Worm (Caenorhabditis elegans): ENCODE measurements around the gene sox-4.

sox-4 gene

DNA sequence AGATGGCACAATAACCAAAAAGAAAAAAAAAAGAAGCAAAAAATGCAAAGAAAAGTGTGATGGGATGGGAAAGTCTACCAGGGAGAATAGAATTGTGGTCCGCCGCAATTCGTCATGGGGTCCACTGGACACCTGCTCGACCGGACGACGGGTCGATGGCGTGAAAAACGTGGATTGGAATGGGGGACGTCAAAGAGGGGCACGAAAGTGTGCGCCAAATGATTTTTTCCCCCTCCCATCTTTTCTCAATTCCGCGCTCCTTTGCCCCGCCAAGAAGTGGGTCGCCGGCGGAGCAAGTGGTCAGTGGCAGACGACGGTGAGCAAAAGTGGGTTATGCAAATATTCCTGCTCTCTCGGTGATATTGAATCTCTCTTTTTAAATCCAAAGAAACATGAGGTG lies 40.8 kb downstream of the sox-4 start:
- TF ChIP-seq mdl-1 (tag; optimal IDR thresholded peaks at IDR 0.05) = no peak
- TF ChIP-seq alr-1 (tag; optimal IDR thresholded peaks at IDR 0.05) = no peak
- TF ChIP-seq crh-2 (tag; optimal IDR thresholded peaks at IDR 0.05) = no peak
- TF ChIP-seq nhr-6 (tag; optimal IDR thresholded peaks at IDR 0.05) = no peak

DNA sequence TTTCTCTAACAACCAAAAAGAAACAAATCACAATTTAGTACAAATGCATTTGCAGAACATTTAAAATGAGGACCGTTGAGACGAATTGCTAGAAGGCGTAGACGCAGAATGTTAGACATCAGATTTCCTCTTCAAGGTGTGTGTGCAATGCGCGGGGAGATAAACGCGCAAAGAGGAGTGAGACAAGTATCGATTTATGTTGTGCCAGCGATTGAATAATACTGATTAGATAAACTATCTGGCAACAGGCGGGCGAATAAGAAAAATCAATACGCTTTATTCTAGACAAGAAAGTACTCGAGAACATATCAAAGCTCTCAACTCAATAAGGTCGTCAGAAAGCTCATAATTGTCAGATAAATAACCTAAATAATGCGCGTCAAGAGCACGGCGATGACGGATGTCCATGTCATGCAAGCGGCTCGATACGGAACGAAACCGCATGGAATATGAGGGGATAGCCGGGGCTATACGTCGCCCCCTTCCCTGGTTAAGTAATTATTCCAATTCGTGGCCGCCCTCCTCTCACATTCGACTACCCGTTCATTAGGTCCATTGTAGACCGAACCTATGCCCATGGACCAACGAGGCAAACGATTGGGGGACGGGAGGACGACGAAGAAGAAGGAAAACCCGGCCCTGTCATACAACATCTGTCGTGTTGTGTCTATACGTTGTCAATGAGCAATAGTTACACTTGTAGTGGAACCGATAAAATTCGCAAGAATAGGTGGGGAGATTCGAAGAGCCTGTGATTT lies 41.6 kb downstream of the sox-4 start:
- TF ChIP-seq nhr-23 (tag; optimal IDR thresholded peaks at IDR 0.05) (no peak), unc-55 (GFP tag; optimal IDR thresholded peaks at IDR 0.05) (peak; percentile 28)

DNA sequence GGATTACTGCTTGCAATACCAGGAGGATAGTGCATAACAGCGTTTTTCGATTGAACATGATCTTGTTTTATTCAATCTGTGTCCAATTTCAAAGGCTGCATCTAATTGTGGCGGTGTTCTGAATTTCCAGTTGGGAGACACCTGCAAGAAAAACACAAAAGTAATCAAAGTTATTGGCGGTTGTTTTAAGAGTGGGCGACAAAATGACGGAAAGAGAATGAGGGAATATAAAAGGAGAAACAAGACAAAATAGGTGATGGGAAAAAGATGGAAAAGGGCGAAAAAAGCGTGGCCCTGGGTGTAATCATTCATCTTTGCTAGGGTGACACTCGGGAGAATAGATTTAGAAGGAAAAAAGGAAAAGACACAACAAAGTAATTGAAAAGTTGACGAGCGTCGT lies 43.0 kb downstream of the sox-4 start, which contains the start of the genes ZK377.15 and sax-3:
Gene ZK377.15, minus strand, starts transcription at position 101 of the 400 bp plus-strand sequence.
Gene sax-3, minus strand, starts transcription at position 143 of the 400 bp plus-strand sequence.
- TF ChIP-seq fos-1 (tag; optimal IDR thresholded peaks at IDR 0.05) = no peak
- TF ChIP-seq unc-62 (GFP tag; optimal IDR thresholded peaks at IDR 0.05) = no peak
- no peak for TF ChIP-seq crh-2 (tag; optimal IDR thresholded peaks at IDR 0.05)

DNA sequence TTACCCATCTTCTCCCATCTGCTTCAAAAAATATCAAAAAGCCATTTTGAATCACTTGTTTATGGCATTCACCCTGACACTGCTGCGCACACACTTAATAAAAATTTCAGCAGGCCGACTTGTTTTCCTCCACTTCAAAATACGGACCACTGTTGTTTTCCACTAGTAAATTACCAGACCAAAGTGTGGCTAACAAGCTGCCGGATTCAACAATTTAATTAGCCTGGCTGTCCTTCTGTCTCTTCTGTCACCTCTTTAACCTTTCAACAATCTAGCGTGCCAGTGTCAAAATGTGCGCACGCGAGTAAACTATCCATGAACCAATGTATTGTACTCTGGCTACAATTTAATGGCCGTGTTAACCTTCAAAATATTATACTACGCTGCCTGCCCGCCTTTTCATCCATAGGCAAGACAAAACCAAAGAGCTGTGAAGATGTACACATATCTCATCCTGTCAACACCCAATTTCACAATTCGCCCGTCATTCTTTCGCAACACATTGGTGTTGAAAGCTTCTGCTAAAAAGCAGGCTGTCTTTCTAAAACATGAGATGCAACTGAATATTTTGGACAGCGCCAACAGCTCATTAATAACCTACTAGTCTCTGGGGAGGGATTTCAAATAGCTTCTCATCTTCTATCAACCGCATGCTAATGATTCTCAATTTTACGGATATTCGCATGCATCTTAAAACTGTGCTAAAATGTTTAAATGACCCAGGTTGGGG lies 44.3 kb downstream of the sox-4 start:
- TF ChIP-seq unc-55 (GFP tag; optimal IDR thresholded peaks at IDR 0.05) (peak; percentile 70), zag-1 (tag; optimal IDR thresholded peaks at IDR 0.05) (peak; percentile 38), ztf-11 (tag; optimal IDR thresholded peaks at IDR 0.05) (no peak), elt-3 (tag; optimal IDR thresholded peaks at IDR 0.05) (no peak), nhr-10 (tag; optimal IDR thresholded peaks at IDR 0.05) (no peak), peb-1 (tag; optimal IDR thresholded peaks at IDR 0.05) (no peak), sma-3 (GFP tag; optimal IDR thresholded peaks at IDR 0.05) (no peak)

DNA sequence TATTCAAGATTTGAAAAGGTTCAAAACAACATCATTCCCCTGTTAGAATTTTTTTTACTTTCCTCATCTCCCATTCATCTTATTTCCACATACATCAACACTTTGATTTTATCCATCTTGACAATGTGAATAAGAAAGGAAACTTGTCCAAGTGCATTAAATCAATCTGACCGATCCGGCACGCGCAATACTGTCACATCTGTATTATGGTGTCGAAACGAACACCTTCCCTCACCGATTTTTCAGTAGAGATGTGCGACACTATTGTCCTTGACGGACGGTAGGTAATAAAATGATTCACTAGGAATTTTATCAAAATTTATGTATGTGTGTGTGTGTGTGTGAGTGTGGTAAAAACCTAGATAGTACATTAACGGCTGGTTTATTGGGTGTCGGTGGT lies 44.9 kb downstream of the sox-4 start:
- TF ChIP-seq gmeb-1 (tag; optimal IDR thresholded peaks at IDR 0.05) (no peak), ztf-11 (tag; optimal IDR thresholded peaks at IDR 0.05) (no peak), dmd-4 (tag; optimal IDR thresholded peaks at IDR 0.05) (no peak), nhr-25 (tag; optimal IDR thresholded peaks at IDR 0.05) (no peak), mab-5 (tag; optimal IDR thresholded peaks at IDR 0.05) (no peak)

DNA sequence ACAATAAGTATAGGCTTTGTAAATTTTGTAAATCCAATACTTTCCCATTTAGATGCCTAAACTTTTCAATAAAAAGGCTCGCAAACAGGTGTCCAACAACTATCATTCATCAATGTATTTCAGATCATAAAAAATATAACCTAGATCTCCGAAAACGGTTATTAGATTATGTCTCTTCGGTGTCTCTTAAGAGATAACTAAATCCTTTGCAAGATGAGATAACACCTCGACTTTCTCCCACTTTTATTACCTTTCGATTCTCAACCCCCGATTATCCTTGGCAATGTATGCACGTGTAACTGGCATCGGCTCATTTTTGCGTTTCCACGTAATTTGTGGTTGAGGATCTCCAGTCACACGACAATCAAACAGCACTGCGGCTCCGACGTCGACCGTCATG lies 46.7 kb downstream of the sox-4 start:
- TF ChIP-seq lin-39 (tag; optimal IDR thresholded peaks at IDR 0.05) = no peak
- TF ChIP-seq nhr-11 (tag; optimal IDR thresholded peaks at IDR 0.05) = no peak
- no peak for TF ChIP-seq unc-62 (GFP tag; optimal IDR thresholded peaks at IDR 0.05)

DNA sequence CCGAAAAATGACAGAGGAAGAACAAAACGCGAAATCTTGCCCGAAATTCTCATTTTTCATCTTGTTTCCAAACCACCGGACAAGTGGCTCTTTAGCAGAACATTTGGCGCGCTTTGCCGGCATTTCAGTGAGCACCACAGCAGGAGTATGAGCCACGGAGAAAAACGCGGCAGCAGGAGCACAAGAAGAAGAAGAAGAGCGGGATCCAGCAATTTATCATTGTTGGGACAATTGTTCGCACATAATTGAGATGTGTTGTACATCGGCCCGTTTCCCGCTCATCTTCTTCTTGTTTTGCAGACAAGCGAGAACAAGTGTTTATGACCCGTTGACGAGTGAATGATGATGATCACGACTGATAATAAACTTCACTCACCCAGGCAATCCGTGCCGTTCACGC lies 53.2 kb downstream of the sox-4 start:
- TF ChIP-seq mab-5 (tag; optimal IDR thresholded peaks at IDR 0.05) = peak; percentile 82
- TF ChIP-seq F13H6.1 (tag; optimal IDR thresholded peaks at IDR 0.05) = peak; percentile 76
- no peak for TF ChIP-seq R02D3.7 (tag; optimal IDR thresholded peaks at IDR 0.05)
- no peak for TF ChIP-seq elt-1 (tag; optimal IDR thresholded peaks at IDR 0.05)
- TF ChIP-seq lin-13 (GFP tag; optimal IDR thresholded peaks at IDR 0.05) = no peak
- no peak for TF ChIP-seq ZK546.5 (tag; optimal IDR thresholded peaks at IDR 0.05)
- TF ChIP-seq sma-9 (GFP tag; optimal IDR thresholded peaks at IDR 0.05) = peak; percentile 61
- TF ChIP-seq sma-9 (tag; optimal IDR thresholded peaks at IDR 0.05) = no peak
- TF ChIP-seq C34F6.9 (tag; optimal IDR thresholded peaks at IDR 0.05) = peak; percentile 22
- TF ChIP-seq lin-39 (tag; optimal IDR thresholded peaks at IDR 0.05) = peak; percentile 65
- no peak for TF ChIP-seq blmp-1 (tag; optimal IDR thresholded peaks at IDR 0.05; ENCODE audit: insufficient read depth)
- no peak for TF ChIP-seq nhr-11 (tag; optimal IDR thresholded peaks at IDR 0.05)
- no peak for TF ChIP-seq ztf-4 (tag; optimal IDR thresholded peaks at IDR 0.05)
- TF ChIP-seq unc-55 (GFP tag; optimal IDR thresholded peaks at IDR 0.05) = peak; percentile 2
- TF ChIP-seq ama-1 (optimal IDR thresholded peaks at IDR 0.05) = no peak
- TF ChIP-seq lsy-2 (tag; optimal IDR thresholded peaks at IDR 0.05) = peak in 1 of 2 experiments; percentile 19

Measured in whole organism, L2 larva.